Fruit fly (Drosophila melanogaster): ENCODE data around the gene CG32262.

Gene CG32262

DNA sequence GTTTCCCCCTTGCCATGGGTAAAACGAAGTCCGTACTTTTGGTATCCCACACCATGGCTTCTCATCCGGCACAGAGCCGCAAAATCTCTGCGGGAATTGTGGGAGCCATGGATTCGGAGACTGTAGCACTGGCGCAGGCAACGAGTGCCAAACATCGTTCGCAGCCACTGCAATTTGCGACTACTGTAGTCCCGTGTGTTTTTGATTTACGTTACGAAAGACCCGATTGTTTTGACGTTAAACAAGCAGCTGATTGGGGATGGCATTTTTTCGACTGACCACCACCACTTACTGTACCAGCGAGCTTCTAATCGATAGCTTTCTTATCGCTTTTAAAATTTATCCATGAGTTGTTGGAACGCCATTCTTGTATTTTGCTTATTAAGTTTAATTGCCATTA lies at the start of gene CG32262:
CG32262 (minus strand) TSS at position 254 of the 400 bp plus-strand sequence.
- TF ChIP-seq noc (tag; optimal IDR thresholded peaks at IDR 0.05), result peak; percentile 0

DNA sequence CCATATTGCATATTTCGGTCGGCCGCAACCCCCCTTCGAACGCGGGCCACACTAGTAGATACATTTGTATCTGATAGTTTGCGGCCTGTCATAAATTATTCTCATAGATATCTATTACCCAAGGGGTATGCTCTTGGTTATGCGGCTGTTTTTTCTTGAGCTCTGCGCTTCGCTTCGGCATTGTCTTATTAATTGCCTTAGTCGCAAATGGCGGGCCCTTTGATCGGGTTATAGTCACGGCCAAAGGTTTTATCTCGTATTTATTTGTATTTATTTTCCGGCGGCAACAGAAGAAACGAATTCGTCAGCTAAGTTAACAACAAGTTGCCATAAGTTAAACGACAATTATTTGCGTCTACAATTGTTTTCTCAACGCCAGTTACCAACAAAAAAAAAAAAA lies 46.0 kb upstream of the CG32262 start:
- no peak for TF ChIP-seq noc (tag; optimal IDR thresholded peaks at IDR 0.05)

DNA sequence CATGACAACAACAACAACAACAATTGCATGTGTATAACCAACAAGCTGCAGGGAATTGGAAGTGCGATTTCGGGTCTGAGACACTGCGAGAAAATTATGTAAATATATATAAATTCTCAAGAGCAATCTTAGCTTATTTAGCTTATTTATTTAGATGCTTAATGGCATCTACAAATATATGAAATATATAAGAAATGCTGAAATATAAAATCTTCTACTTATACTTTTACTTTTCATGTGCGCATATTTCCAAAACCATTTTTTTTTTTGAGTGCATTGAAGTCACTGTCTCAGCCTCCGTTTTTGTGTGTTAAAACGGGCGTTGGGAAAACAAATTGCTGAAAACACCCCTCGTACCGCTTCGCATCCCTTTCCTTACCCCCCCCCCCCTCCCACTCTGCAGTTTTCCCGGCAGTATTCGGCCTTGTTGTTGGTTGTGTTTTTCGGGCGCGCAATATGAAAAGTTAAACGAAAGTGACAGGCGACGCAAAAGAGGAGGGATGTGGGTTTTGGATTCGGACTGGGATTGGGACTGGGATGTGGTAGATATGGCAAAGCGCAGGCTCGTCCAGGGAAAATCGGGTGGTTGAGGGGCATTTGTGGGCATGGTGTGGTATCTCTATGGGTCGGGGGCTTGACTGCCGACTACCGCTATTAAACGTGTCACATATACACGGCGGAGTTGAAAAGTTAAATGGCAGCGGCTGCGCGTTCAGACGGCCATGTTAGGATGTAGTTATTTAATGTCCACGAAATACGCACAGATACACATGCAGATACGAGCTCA lies 45.4 kb upstream of the CG32262 start:
- no peak for TF ChIP-seq noc (tag; optimal IDR thresholded peaks at IDR 0.05)

DNA sequence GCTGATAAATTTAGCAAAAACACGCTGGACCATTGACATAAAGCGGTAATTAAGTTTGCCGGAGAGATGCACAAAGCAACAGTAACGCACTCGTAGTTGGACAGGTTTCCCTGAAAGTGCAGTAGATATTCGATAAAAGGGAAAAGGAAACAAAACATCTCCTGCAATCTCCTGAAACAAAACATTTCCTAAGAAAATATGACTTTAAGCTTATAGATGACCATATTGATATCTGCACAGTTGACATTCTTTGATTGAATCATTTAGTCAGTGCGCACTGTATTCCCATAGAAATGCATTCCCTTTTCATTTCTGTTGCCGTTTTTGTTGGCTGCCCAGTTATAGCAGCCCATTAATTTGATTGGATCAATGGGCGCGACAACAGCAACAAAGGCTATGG lies 42.8 kb upstream of the CG32262 start:
- TF ChIP-seq noc (tag; optimal IDR thresholded peaks at IDR 0.05), result no peak

DNA sequence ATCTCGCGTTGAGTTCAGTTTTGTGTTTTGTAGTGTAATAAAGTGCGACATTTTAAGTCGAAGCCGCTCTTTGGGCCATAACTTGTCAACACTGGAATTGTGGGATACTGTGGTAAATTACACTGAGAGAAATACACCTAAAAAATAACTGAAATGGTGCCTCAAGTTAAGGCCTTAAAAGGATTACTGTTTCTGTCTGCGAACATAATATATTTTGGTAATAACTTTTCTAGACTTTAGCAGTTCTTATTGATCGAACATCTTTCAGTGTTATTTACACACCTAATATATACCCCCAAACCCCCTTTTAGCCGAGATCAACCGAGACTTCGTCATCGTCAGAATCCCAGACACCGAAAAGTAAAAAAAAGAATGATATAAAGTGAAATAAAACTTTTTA lies 41.9 kb upstream of the CG32262 start:
- no peak for TF ChIP-seq noc (tag; optimal IDR thresholded peaks at IDR 0.05)

DNA sequence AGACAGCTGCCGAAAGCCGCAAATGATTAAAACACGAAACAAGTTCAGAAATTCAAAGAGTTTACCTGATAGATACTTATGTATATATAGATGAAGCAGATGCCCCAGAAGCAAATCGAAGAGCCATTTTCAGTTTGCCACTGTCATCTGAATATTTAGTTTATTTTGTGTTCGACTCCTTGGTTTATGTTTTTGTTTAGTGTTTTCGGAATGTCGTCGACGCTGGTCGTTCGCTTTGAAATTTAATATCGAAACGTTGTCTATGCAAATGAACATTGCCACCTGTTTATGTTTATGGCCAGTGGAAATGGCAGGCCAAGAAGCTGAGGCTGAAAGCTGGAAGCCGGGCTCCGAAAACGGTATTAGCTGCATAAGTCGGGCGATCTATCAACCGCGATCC lies 41.1 kb upstream of the CG32262 start:
- TF ChIP-seq noc (tag; optimal IDR thresholded peaks at IDR 0.05), result no peak

DNA sequence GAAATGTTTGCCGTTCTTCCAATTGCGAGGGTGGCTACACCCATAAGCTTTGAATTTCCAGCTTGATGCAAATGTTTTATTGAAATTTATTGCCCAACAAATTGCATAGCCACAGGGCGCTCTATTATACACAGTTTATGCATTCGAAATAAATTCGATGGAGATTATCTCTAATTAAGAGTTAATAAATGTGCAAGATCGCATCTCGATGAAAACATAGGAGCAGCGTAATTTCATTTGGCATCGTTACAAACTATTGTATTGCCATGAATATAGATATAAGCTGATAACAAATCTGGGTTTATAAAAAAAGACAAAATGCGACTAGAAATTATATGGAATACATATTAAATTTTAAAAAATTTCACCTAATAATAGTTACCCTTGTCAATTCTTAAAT lies 40.5 kb upstream of the CG32262 start:
- no peak for TF ChIP-seq noc (tag; optimal IDR thresholded peaks at IDR 0.05)

DNA sequence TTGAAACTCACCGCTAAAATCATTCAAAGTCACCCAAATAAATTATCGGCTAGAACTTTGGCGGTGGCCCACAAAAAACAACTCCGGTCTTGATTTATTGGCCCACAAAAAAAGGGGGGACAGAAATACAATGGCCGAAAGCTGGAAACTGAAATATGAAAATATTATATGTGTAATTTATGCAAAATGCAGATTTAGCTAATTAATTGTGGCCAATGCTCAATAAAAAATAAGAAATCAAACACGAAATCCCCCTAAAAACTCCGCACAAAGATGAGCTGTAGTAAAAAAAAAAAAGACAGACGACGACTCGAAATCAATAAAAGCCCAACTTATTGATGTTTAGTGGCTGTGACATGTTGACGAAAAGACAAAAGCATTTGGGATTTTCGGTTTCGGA lies 39.8 kb upstream of the CG32262 start:
- peak; percentile 35 for TF ChIP-seq noc (tag; optimal IDR thresholded peaks at IDR 0.05)

DNA sequence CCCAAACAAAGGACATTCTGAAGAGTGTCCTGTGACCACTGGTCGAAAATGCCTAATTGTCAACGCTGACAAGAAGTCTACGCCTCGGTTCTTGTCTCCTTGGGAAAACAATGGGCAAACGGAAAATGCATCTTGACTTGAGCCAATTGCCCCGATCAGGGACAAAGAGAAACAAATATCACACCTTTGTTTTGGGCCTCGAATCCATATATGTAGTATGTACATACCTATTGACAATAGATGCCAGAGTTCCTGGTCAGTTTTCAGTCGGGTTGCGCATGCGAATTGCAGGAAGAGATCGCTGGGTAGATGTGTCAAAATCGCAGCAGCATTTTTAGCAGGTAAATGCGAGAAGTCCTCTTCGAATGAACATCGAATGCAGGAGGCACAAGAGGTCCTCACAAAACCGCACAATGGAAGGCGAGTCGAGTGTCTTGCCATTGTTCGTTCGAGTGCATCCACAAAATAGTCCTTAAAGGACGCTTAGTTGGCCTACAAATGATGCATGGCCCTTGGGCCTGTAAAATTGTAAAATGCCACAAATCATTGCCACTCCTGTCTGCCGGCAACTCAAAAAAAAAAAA lies 38.8 kb upstream of the CG32262 start:
- TF ChIP-seq noc (tag; optimal IDR thresholded peaks at IDR 0.05), result no peak

DNA sequence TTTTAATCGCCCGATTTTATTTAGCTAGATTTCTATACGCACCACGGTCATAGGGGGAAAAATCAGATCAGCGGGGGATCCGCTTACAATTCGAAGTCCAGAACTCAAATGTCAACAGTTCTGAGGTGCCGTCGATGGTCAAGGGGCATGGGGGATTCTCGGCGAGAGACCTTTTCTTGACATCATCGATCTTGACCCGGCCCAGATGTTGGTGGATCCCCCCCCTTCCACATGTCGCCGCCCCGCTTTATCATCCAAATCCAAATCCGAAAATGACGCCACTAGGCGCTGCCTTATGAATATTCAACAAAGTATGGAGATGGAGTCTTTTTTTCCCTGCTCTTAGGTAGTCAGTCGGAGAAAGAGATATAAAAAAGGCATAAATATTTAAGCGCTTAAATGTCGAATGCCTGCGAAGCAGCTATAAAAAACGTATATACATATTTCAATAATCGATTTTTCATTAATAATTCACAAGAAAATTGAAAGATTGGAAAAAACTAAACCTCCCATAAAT lies 37.9 kb upstream of the CG32262 start:
- peak; percentile 14 for TF ChIP-seq noc (tag; optimal IDR thresholded peaks at IDR 0.05)

DNA sequence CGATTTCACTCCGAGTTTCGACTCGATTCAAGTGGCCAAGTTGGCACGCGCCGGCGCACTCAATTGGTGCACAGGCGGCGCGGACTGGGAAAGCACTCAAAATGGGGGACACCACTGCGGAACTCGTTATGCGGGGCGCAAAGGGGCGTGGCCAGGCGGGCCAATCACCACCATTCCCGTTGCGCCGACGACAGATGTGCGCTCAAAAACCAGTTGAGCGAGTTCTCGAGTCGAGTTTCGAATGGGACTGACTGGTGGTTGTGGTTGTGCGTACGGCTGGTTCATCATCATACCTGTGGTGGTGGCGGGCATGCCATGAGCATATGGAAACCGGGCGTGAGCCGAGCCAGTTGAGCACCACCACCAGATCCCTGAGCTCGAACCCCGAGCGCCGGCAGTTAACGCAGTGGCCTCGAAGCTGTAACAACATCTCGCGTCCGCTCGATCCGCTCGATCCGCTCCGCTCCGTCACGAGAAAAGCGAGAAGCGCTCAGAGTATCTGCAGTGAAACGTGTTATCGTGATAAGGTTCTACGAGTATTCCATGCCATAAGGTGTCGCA lies 35.9 kb upstream of the CG32262 start, which contains the start of gene Awh:
Awh (plus strand) TSS at position 392 of the 561 bp plus-strand sequence.
- TF ChIP-seq noc (tag; optimal IDR thresholded peaks at IDR 0.05), result no peak

DNA sequence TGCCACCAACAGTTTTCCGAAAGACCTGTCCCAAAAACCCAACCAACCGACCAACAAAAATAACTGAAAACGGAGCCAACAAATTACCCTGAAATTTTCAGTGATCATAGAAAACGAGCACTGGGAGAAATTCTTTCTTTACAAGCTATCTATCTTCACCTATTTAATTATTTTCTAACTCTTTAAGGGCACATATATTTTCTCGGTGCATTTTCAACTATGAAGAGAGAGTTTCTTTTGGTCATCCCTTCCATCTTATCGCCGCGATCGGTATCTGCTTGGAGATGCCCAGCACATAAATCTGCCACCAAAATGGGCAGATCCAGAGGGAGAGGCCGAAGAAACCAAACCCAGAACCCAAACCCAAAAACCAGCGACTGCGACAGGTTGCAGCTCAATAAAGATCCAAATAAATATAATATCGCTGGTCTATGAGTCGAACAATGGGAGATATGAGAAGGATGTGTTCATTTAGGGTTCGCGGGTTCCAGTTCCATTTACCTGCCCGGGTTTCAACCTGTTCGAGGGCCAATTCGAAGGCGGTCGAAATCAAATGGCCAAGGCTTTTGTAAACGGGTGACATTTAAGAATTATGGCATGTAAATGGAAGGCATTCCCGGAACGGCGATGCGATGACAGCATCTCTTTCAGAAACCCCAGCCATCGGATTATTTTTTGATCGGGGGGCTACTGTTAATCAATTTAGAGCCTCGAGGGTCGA lies 33.1 kb upstream of the CG32262 start:
- no peak for TF ChIP-seq noc (tag; optimal IDR thresholded peaks at IDR 0.05)

DNA sequence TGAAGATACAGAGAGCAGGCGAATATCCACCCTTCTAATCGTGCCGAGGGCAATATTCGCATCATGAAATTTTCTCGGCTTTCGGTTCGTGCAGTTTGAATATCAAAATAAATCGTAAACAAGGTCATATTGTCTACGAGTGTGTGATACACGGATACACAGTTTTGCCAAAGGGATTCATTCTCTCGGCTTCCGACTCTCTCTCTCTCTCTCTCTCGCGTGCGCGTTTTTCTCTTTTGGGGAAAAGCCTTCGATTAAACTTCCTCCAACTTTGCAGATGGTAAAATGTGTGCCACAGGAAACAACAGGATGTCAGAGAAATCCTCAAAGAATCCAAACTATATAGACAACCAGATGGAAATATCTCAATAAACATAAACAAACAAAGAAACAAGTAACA lies 18.1 kb upstream of the CG32262 start:
- no peak for TF ChIP-seq noc (tag; optimal IDR thresholded peaks at IDR 0.05)

DNA sequence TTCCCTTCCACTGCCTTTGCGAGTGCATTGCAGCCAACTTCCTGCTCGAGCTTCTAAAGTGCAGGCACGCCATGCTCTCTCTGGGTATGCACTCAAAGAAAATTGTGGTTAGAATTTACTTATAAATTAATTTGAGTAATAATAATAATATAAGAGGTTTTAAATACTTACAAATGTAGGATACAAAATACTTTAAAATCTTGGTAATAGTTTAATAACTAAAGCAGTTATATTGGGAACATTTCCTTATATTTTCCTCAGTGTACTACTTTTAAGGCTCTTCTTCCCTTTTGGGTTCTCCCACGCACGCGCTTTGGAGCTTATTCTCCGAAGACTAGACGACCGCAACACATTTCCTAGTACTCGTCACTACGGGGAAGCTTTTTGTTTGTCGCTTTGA lies 16.5 kb upstream of the CG32262 start:
- no peak for TF ChIP-seq noc (tag; optimal IDR thresholded peaks at IDR 0.05)

DNA sequence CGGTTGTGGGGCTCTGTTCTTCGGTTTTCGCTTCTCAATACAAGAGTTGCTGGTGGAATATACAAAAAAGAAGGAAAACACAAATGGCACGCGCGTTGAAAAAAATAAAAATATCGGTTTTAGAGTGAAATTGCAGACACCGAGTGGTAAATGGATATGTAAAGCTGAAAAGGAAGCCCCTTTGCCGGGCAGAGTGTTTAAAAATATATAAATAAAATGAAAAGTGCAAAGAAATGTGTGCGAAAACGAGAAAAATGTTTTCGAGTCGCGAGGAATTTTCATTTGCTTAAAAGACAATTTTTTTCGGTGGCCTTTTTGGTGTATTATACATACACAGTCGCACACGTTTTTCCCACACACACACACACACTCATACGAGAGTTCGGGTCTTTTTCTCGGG lies 15.9 kb upstream of the CG32262 start:
- no peak for TF ChIP-seq noc (tag; optimal IDR thresholded peaks at IDR 0.05)

DNA sequence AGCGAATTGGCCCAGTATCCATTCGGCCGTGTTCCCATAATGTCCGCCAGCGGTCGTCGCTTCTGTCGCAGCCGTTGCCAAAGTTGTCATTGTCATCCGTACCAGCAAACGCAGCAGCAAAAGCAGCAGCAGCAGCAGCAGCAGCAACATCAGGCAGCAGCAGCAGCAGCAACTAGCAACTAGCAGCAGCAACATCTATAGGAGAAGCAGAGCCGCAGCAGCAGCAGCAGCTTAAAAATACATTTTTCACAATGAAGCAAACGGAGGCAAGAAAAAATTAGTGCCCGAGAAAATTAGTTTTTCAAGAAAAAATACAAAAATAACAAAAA lies 15.5 kb upstream of the CG32262 start:
- no peak for TF ChIP-seq noc (tag; optimal IDR thresholded peaks at IDR 0.05)

Measured in whole organism, larva.